Fruit fly (Drosophila melanogaster): Measurements from ENCODE around the gene CG33493.
A peak's percentile ranks its signal among the peaks of the same experiment; 100 is the strongest.

DNA sequence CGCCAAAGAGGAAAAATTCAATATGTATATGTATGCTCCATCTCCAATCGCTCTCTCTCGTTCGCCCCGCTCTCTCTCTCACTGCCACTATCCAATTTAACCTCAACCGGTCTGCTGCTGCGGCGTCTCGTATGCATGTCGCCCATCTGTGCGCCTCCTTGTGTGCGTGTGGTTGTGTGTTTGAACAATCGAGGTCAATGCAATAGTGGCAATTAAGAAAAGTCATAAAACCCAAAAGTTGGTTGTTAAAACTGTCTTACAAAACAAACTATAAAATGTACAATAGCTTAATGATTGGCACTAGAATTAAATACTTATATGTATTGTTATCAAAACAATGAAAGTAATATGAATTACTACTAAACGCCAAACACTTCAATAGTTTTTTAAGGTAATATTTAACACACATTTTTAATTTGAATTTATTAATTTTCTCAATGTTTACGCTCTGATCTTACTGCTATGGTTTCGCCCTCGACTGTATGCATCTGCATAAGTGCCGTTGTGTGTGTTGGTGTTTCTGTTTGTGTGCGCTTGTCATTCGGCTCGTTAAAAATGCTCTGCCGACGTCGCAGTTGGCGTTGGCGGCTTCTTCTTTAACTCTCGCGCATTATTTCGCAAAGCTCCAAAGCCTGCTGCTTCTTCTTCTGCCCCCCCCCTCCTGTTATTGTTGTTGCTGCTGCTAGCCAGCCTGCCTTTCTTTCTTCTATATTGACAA lies 27.4 kb downstream of the CG33493 start:
- peak; percentile 96 for TF ChIP-seq bab1 (GFP tag; optimal IDR thresholded peaks at IDR 0.05)
- TF ChIP-seq ovo (GFP tag; optimal IDR thresholded peaks at IDR 0.05) = peak; percentile 81
- peak; percentile 85 for TF ChIP-seq kay (GFP tag; ENCODE audit: borderline replicate concordance)
- peak; percentile 90 for TF ChIP-seq cic (GFP tag; optimal IDR thresholded peaks at IDR 0.05)
- TF ChIP-seq tj (GFP tag; optimal IDR thresholded peaks at IDR 0.05) = peak; percentile 91
- TF ChIP-seq CG12768 (GFP tag; optimal IDR thresholded peaks at IDR 0.05) = peak; percentile 98
- peak; percentile 90 for TF ChIP-seq CG14711 (tag; optimal IDR thresholded peaks at IDR 0.05)
- peak; percentile 98 for TF ChIP-seq CG33017 (tag; optimal IDR thresholded peaks at IDR 0.05)
- TF ChIP-seq CG5204 (GFP tag; optimal IDR thresholded peaks at IDR 0.05) = no peak
- TF ChIP-seq cnc (optimal IDR thresholded peaks at IDR 0.05) = no peak
- peak; percentile 97 for TF ChIP-seq toe (GFP tag; optimal IDR thresholded peaks at IDR 0.05)
- peak; percentile 98 for TF ChIP-seq CG7045 (GFP tag; optimal IDR thresholded peaks at IDR 0.05)
- peak; percentile 89 for TF ChIP-seq pad (GFP tag; optimal IDR thresholded peaks at IDR 0.05)
